Worm (Caenorhabditis elegans) whole organism, late embryonic: Measurements from ENCODE around the gene F09E5.8.

Experiments
- T23F11.4 ChIP-seq: fragments of 200-800 bp; sonication (Bioruptor generic); optimal IDR thresholded peaks from 2 replicates; lab custom pipeline; 2018; ENCODE audit warnings: mild to moderate bottlenecking, missing genetic modification characterization, missing compliant biosample characterization
- hlh-6 ChIP-seq: sonication (generic microtip); optimal IDR thresholded peaks from 2 replicates; lab custom pipeline; 2016; ENCODE audit warnings: missing genotype, missing genetic modification characterization, missing compliant biosample characterization
- nfya-1 ChIP-seq: sonication (generic microtip); optimal IDR thresholded peaks from 2 replicates; lab custom pipeline; 2017; ENCODE audit warnings: missing genetic modification characterization, mild to moderate bottlenecking, missing compliant biosample characterization, antibody characterized with exemption, moderate library complexity

- no peak for TF ChIP-seq hlh-6
- TF ChIP-seq T23F11.4 (GFP tag; lab: Kevin White, UChicago) = no peak
- no peak for TF ChIP-seq nfya-1 (tag; lab: Kevin White, UChicago)
These were observed 24.5 kb downstream of the F09E5.8 start, which contains the start of gene algn-2 for ce11 chrII:5374967-5375366.
